Worm (Caenorhabditis elegans): ENCODE data around the gene H43I07.1.

- TF ChIP-seq flt-1 (GFP tag; IDR thresholded peaks at IDR 0.05), result no peak
- no peak for TF ChIP-seq med-1 (GFP tag; optimal IDR thresholded peaks at IDR 0.05; ENCODE audit: insufficient read depth)
- TF ChIP-seq tab-1 (GFP tag; IDR thresholded peaks at IDR 0.05), result no peak
- TF ChIP-seq T22C8.4 (GFP tag; IDR thresholded peaks at IDR 0.05), result no peak
- no peak for TF ChIP-seq ref-1 (GFP tag; conservative IDR thresholded peaks at IDR 0.05)
- TF ChIP-seq ztf-23 (GFP tag; IDR thresholded peaks at IDR 0.05), result no peak
- TF ChIP-seq ztf-29 (GFP tag; IDR thresholded peaks at IDR 0.05), result no peak
- no peak for TF ChIP-seq cog-1 (tag; optimal IDR thresholded peaks at IDR 0.05)
- no peak for TF ChIP-seq klf-2 (GFP tag; conservative IDR thresholded peaks at IDR 0.05)
These were observed at the start of gene H43I07.1 for ce11 chrV:4204421-4204820.
